Fruit fly (Drosophila melanogaster) whole organism, pupa: ENCODE results near the gene NimC4.

Experiments
- CG10348 ChIP-seq: fragments of 200-800 bp; sonication (Bioruptor generic); IDR thresholded peaks from 2 replicates; pipeline ENCODE4 v1.3.6; 2022; ENCODE audit warnings: missing biosample characterization, missing genetic modification characterization
- CG12605 ChIP-seq: fragments of 200-800 bp; sonication (Bioruptor generic); IDR thresholded peaks from 2 replicates; pipeline ENCODE4 v1.3.6; 2022; ENCODE audit warnings: missing biosample characterization, missing genetic modification characterization
- CG13204 ChIP-seq: fragments of 200-800 bp; sonication (Bioruptor generic); optimal IDR thresholded peaks from 2 replicates; lab custom pipeline; 2018; ENCODE audit warnings: missing biosample characterization, mild to moderate bottlenecking, missing genetic modification characterization, moderate library complexity
- CG14655 ChIP-seq: fragments of 200-800 bp; sonication (Bioruptor generic); optimal IDR thresholded peaks from 3 replicates; lab custom pipeline; 2017; ENCODE audit warnings: mild to moderate bottlenecking, missing biosample characterization, missing genetic modification reagents, missing genetic modification characterization
- CG15710 ChIP-seq: fragments of 200-800 bp; sonication (Bioruptor generic); optimal IDR thresholded peaks from 2 replicates; lab custom pipeline; 2018; ENCODE audit warnings: missing biosample characterization, mild to moderate bottlenecking, missing genetic modification characterization, moderate library complexity
- CG17806 ChIP-seq: fragments of 200-800 bp; sonication (Bioruptor generic); optimal IDR thresholded peaks from 2 replicates; lab custom pipeline; 2018; ENCODE audit warnings: missing biosample characterization, mild to moderate bottlenecking, missing genetic modification characterization, moderate library complexity
- CG32121 ChIP-seq: fragments of 200-800 bp; sonication (Bioruptor generic); IDR thresholded peaks from 2 replicates; pipeline ENCODE4 v1.3.6; 2022; ENCODE audit warnings: missing biosample characterization, missing genetic modification characterization
- CG34367 ChIP-seq: fragments of 200-800 bp; sonication (Bioruptor generic); optimal IDR thresholded peaks from 2 replicates; lab custom pipeline; 2018; ENCODE audit warnings: missing biosample characterization, mild to moderate bottlenecking, missing genetic modification characterization
- CG4496 ChIP-seq: fragments of 200-800 bp; sonication (Bioruptor generic); IDR thresholded peaks from 3 replicates; pipeline ENCODE4 v1.3.6; 2022; ENCODE audit warnings: missing biosample characterization, missing genetic modification characterization
- CG8159 ChIP-seq: fragments of 200-800 bp; sonication (Bioruptor generic); optimal IDR thresholded peaks from 3 replicates; lab custom pipeline; 2018; ENCODE audit warnings: missing biosample characterization, mild to moderate bottlenecking, missing genetic modification characterization, moderate library complexity
- CG8301 ChIP-seq: fragments of 200-800 bp; sonication (Bioruptor generic); optimal IDR thresholded peaks from 2 replicates; lab custom pipeline; 2018; ENCODE audit warnings: missing biosample characterization, mild to moderate bottlenecking, missing genetic modification characterization
- CG9948 ChIP-seq: fragments of 200-800 bp; sonication (Bioruptor generic); optimal IDR thresholded peaks from 2 replicates; lab custom pipeline; 2018; ENCODE audit warnings: missing biosample characterization, mild to moderate bottlenecking, missing genetic modification characterization, moderate library complexity
- D1 ChIP-seq: fragments of 200-800 bp; sonication (Bioruptor generic); optimal IDR thresholded peaks from 2 replicates; lab custom pipeline; 2018; ENCODE audit warnings: missing biosample characterization, mild to moderate bottlenecking, missing genetic modification characterization, moderate library complexity
- EcR ChIP-seq: fragments of 200-800 bp; sonication (Bioruptor generic); optimal IDR thresholded peaks from 3 replicates; lab custom pipeline; 2019; ENCODE audit warnings: missing biosample characterization, missing genetic modification characterization, mild to moderate bottlenecking, moderate library complexity, missing genetic modification reagents
- Ets98B ChIP-seq: fragments of 200-800 bp; sonication (Bioruptor generic); IDR thresholded peaks from 2 replicates; pipeline ENCODE4 v1.3.6; 2022; ENCODE audit warnings: missing biosample characterization, missing genetic modification characterization
- Pif1A ChIP-seq: fragments of 200-800 bp; sonication (Bioruptor generic); optimal IDR thresholded peaks from 3 replicates; lab custom pipeline; 2016; ENCODE audit warnings: missing biosample characterization, missing genetic modification characterization
- Pif1B ChIP-seq: fragments of 200-800 bp; sonication (Bioruptor generic); optimal IDR thresholded peaks from 3 replicates; lab custom pipeline; 2016; ENCODE audit warnings: missing biosample characterization, missing genetic modification characterization
- Snoo ChIP-seq: fragments of 200-800 bp; sonication (Bioruptor generic); optimal IDR thresholded peaks from 3 replicates; lab custom pipeline; 2017; ENCODE audit warnings: missing biosample characterization, mild to moderate bottlenecking, missing genetic modification characterization, inconsistent platforms
- fd96Ca ChIP-seq: fragments of 200-800 bp; sonication (Bioruptor generic); IDR thresholded peaks from 3 replicates; pipeline ENCODE4 v1.3.6; 2022; ENCODE audit warnings: missing biosample characterization, missing genetic modification characterization
- gl ChIP-seq: fragments of 200-800 bp; sonication (Bioruptor generic); optimal IDR thresholded peaks from 2 replicates; lab custom pipeline; 2018; ENCODE audit warnings: missing biosample characterization, mild to moderate bottlenecking, missing genetic modification characterization
- rn ChIP-seq: fragments of 200-800 bp; sonication (Bioruptor generic); IDR thresholded peaks from 2 replicates; pipeline ENCODE4 v1.3.6; 2022; ENCODE audit warnings: missing biosample characterization, missing genetic modification characterization

The NimC4 gene

dm6 chr2L:14020108-14020507 lies 27.3 kb upstream of the NimC4 start, which contains the start of gene NimC3:
Gene NimC3 (minus strand): TSS chr2L:14020208.
- TF ChIP-seq CG9948 (tag; lab: Kevin White, UChicago) = peak; percentile 27
- TF ChIP-seq Pif1A (GFP tag; lab: Kevin White, UChicago) = no peak
- no peak for TF ChIP-seq gl (tag; lab: Kevin White, UChicago)
- peak; percentile 19 for TF ChIP-seq CG8301 (tag; lab: Kevin White, UChicago)
- TF ChIP-seq CG8159 (tag; lab: Kevin White, UChicago) = peak; percentile 41
- peak; percentile 46 for TF ChIP-seq CG14655 (GFP tag; lab: Kevin White, UChicago)

- no peak for TF ChIP-seq CG8159 (tag; lab: Kevin White, UChicago)
- TF ChIP-seq EcR = no peak
- TF ChIP-seq Pif1A (GFP tag; lab: Kevin White, UChicago) = no peak
- TF ChIP-seq CG15710 (tag; lab: Kevin White, UChicago) = no peak
- TF ChIP-seq CG13204 (GFP tag; lab: Kevin White, UChicago) = no peak
- no peak for TF ChIP-seq CG8301 (tag; lab: Kevin White, UChicago)
- no peak for TF ChIP-seq CG9948 (tag; lab: Kevin White, UChicago)
- no peak for TF ChIP-seq CG4496
- TF ChIP-seq CG12605 (GFP tag; lab: Robert Waterston, UW) = no peak
- no peak for TF ChIP-seq CG14655 (GFP tag; lab: Kevin White, UChicago)
These were observed 26.9 kb upstream of the NimC4 start for dm6 chr2L:14020545-14020874.

- TF ChIP-seq EcR = no peak
- no peak for TF ChIP-seq CG10348
- TF ChIP-seq CG34367 (tag; lab: Kevin White, UChicago) = peak; percentile 35
- peak; percentile 78 for TF ChIP-seq CG8159 (tag; lab: Kevin White, UChicago)
- TF ChIP-seq CG12605 (GFP tag; lab: Robert Waterston, UW) = peak; percentile 62; the same call in 1 of the 2 replicates
- peak; percentile 75 for TF ChIP-seq Pif1A (GFP tag; lab: Kevin White, UChicago)
- peak; percentile 82 for TF ChIP-seq CG32121 (GFP tag; lab: Robert Waterston, UW)
- TF ChIP-seq CG14655 (GFP tag; lab: Kevin White, UChicago) = peak; percentile 66
- peak; percentile 74 for TF ChIP-seq CG9948 (tag; lab: Kevin White, UChicago)
- peak; percentile 0 for TF ChIP-seq Snoo
- TF ChIP-seq gl (tag; lab: Kevin White, UChicago) = peak; percentile 51
- TF ChIP-seq CG15710 (tag; lab: Kevin White, UChicago) = peak; percentile 65
- peak; percentile 86 for TF ChIP-seq Ets98B
- TF ChIP-seq CG13204 (GFP tag; lab: Kevin White, UChicago) = no peak
- peak; percentile 73; the same call in 2 of the 3 replicates for TF ChIP-seq fd96Ca
- TF ChIP-seq rn (GFP tag; lab: Robert Waterston, UW) = 0 out of 2 replicates have a peak, but pooled peaks have one; percentile 21
- peak; percentile 76 for TF ChIP-seq CG8301 (tag; lab: Kevin White, UChicago)
- peak; percentile 51 for TF ChIP-seq D1 (tag; lab: Kevin White, UChicago)
- TF ChIP-seq CG17806 = peak; percentile 60
- TF ChIP-seq CG4496 = peak; percentile 92
- TF ChIP-seq Pif1B = peak; percentile 74
These were observed 26.3 kb upstream of the NimC4 start for dm6 chr2L:14020875-14021643.

dm6 chr2L:14021646-14022129 lies 25.7 kb upstream of the NimC4 start:
- TF ChIP-seq Pif1A (GFP tag; lab: Kevin White, UChicago) (peak; percentile 35), CG4496 (peak; percentile 96), rn (GFP tag; lab: Robert Waterston, UW) (no peak), Pif1B (no peak), Ets98B (peak; percentile 65), CG13204 (GFP tag; lab: Kevin White, UChicago) (peak; percentile 38), fd96Ca (peak; percentile 70)

- peak; percentile 82 for TF ChIP-seq CG15710 (tag; lab: Kevin White, UChicago)
- peak; percentile 64 for TF ChIP-seq Snoo
- peak; percentile 89 for TF ChIP-seq rn (GFP tag; lab: Robert Waterston, UW)
- peak; percentile 12 for TF ChIP-seq EcR
- peak; percentile 88 for TF ChIP-seq CG12605 (GFP tag; lab: Robert Waterston, UW)
- peak; percentile 80 for TF ChIP-seq CG34367 (tag; lab: Kevin White, UChicago)
- peak; percentile 95 for TF ChIP-seq CG8301 (tag; lab: Kevin White, UChicago)
- TF ChIP-seq Pif1B = peak; percentile 33
- peak; percentile 26 for TF ChIP-seq CG13204 (GFP tag; lab: Kevin White, UChicago)
- peak; percentile 71 for TF ChIP-seq CG10348
- peak; percentile 89 for TF ChIP-seq fd96Ca
- peak; percentile 49 for TF ChIP-seq gl (tag; lab: Kevin White, UChicago)
- peak; percentile 95 for TF ChIP-seq CG32121 (GFP tag; lab: Robert Waterston, UW)
- peak; percentile 92 for TF ChIP-seq CG8159 (tag; lab: Kevin White, UChicago)
- TF ChIP-seq CG4496 = peak; percentile 93
- peak; percentile 83 for TF ChIP-seq Ets98B
- TF ChIP-seq CG14655 (GFP tag; lab: Kevin White, UChicago) = peak; percentile 97
- TF ChIP-seq Pif1A (GFP tag; lab: Kevin White, UChicago) = peak; percentile 53
- peak; percentile 97 for TF ChIP-seq CG9948 (tag; lab: Kevin White, UChicago)
- TF ChIP-seq D1 (tag; lab: Kevin White, UChicago) = peak; percentile 90
- peak; percentile 89 for TF ChIP-seq CG17806
- TF ChIP-seq, all 21 proteins: peak for 21
These were observed 25.1 kb upstream of the NimC4 start for dm6 chr2L:14022130-14022735.
